Fruit fly (Drosophila melanogaster) whole organism, embryonic: ENCODE measurements around the gene Nepl21.

Experiments used
- ATbp ChIP-seq: fragments of 200-800 bp; sonication (Bioruptor generic); optimal IDR thresholded peaks from 2 replicates; lab custom pipeline; 2017; ENCODE audit warnings: missing biosample characterization, mild to moderate bottlenecking, missing genetic modification characterization, missing genetic modification reagents
- Adf1 ChIP-seq: fragments of 200-800 bp; sonication (Bioruptor generic); IDR thresholded peaks from 2 replicates; pipeline ENCODE4 v1.3.6; 2022; ENCODE audit warnings: missing biosample characterization, missing genetic modification characterization
- Atf6 ChIP-seq: fragments of 200-800 bp; sonication (Bioruptor generic); IDR thresholded peaks from 2 replicates; pipeline ENCODE4 v1.3.6; 2022; ENCODE audit warnings: missing biosample characterization, missing genetic modification characterization
- B-H1 ChIP-seq: fragments of 200-800 bp; sonication (Bioruptor generic); IDR thresholded peaks from 3 replicates; pipeline ENCODE4 v1.3.6; 2022; ENCODE audit warnings: missing biosample characterization, missing genetic modification characterization
- CG10462 ChIP-seq: fragments of 200-800 bp; sonication (Bioruptor generic); optimal IDR thresholded peaks from 2 replicates; lab custom pipeline; 2016; ENCODE audit warnings: missing biosample characterization, missing genetic modification characterization
- CG10543 ChIP-seq: fragments of 200-800 bp; sonication (Bioruptor generic); optimal IDR thresholded peaks from 3 replicates; lab custom pipeline; 2017; ENCODE audit warnings: missing biosample characterization, mild to moderate bottlenecking, missing genetic modification characterization, moderate library complexity
- CG11504 ChIP-seq: fragments of 200-800 bp; sonication (Bioruptor generic); optimal IDR thresholded peaks from 3 replicates; lab custom pipeline; 2019; ENCODE audit warnings: missing biosample characterization, mild to moderate bottlenecking, missing genetic modification characterization, moderate library complexity
- CG12155 ChIP-seq: fragments of 200-800 bp; sonication (Bioruptor generic); optimal IDR thresholded peaks from 3 replicates; lab custom pipeline; 2016; ENCODE audit warnings: missing biosample characterization, missing genetic modification characterization
- CG12391 ChIP-seq: fragments of 200-800 bp; sonication (Bioruptor generic); optimal IDR thresholded peaks from 3 replicates; lab custom pipeline; 2018; ENCODE audit warnings: missing biosample characterization, mild to moderate bottlenecking, missing genetic modification characterization, moderate library complexity
- CG2678 ChIP-seq: fragments of 200-800 bp; sonication (Bioruptor generic); optimal IDR thresholded peaks from 3 replicates; lab custom pipeline; 2019; ENCODE audit warnings: missing biosample characterization, mild to moderate bottlenecking, missing genetic modification characterization, moderate library complexity
- CG32532 ChIP-seq: fragments of 200-800 bp; sonication (Bioruptor generic); IDR thresholded peaks from 2 replicates; pipeline ENCODE4 v1.3.6; 2022; ENCODE audit warnings: missing biosample characterization, missing genetic modification characterization
- CG3838 ChIP-seq: fragments of 200-800 bp; sonication (Bioruptor generic); optimal IDR thresholded peaks from 3 replicates; lab custom pipeline; 2016; ENCODE audit warnings: missing biosample characterization, missing genetic modification characterization
- CG4328 ChIP-seq: fragments of 200-800 bp; sonication (Bioruptor generic); optimal IDR thresholded peaks from 3 replicates; lab custom pipeline; 2017; ENCODE audit warnings: missing biosample characterization, missing genetic modification reagents, missing genetic modification characterization
- CG4360 ChIP-seq: fragments of 200-800 bp; sonication (Bioruptor generic); IDR thresholded peaks from 2 replicates; pipeline ENCODE4 v1.3.6; 2022; ENCODE audit warnings: missing biosample characterization, missing genetic modification characterization
- CG6683 ChIP-seq: fragments of 200-800 bp; sonication (Bioruptor generic); optimal IDR thresholded peaks from 2 replicates; lab custom pipeline; 2017; ENCODE audit warnings: missing biosample characterization, mild to moderate bottlenecking, missing genetic modification characterization, missing genetic modification reagents
- CG8290 ChIP-seq, 3 experiments: fragments of 200-800 bp; sonication (Bioruptor generic); optimal IDR thresholded peaks; 2 replicates each; lab custom pipeline; 2016 to 2019; ENCODE audit warnings: missing biosample characterization in 3 of 3, missing genetic modification characterization in 3 of 3, mild to moderate bottlenecking in 2 of 3, moderate library complexity in 1 of 3
- CG8388 ChIP-seq: fragments of 200-800 bp; sonication (Bioruptor generic); optimal IDR thresholded peaks from 2 replicates; lab custom pipeline; 2019; ENCODE audit warnings: missing biosample characterization, mild to moderate bottlenecking, missing genetic modification characterization, moderate library complexity
- CG9876 ChIP-seq: fragments of 200-800 bp; sonication (Bioruptor generic); optimal IDR thresholded peaks from 2 replicates; lab custom pipeline; 2016; ENCODE audit warnings: missing biosample characterization, missing genetic modification characterization
- D ChIP-seq, 2 experiments: fragments of 200-800 bp in 1 of 2; fragments of >200 bp in 1 of 2; sonication (Bioruptor generic) in 1 of 2; optimal IDR thresholded peaks; 2 replicates in 1 of 2; 3 replicates in 1 of 2; lab custom pipeline; 2017; ENCODE audit warnings: mild to moderate bottlenecking in 1 of 2, missing biosample characterization in 1 of 2, missing genetic modification characterization in 1 of 2, missing genetic modification reagents in 1 of 2
- Deaf1 ChIP-seq: fragments of 200-800 bp; optimal IDR thresholded peaks from 3 replicates; lab custom pipeline; 2019; ENCODE audit warnings: missing biosample characterization, mild to moderate bottlenecking, missing genetic modification characterization, moderate library complexity
- Dek ChIP-seq: fragments of 200-800 bp; sonication (Bioruptor generic); optimal IDR thresholded peaks from 3 replicates; lab custom pipeline; 2019; ENCODE audit warnings: missing biosample characterization, mild to moderate bottlenecking, missing genetic modification characterization, moderate library complexity
- Dref ChIP-seq: fragments of 200-800 bp; sonication (Bioruptor generic); IDR thresholded peaks from 2 replicates; pipeline ENCODE4 v1.3.6; 2022; ENCODE audit warnings: missing biosample characterization, missing genetic modification characterization
- Drgx ChIP-seq: fragments of 200-800 bp; sonication (Bioruptor generic); IDR thresholded peaks from 2 replicates; pipeline ENCODE4 v1.3.6; 2022; ENCODE audit warnings: missing biosample characterization, missing genetic modification characterization
- Ets65A ChIP-seq: fragments of 200-800 bp; sonication (Bioruptor generic); peaks from one replicate; lab custom pipeline; 2016; ENCODE audit warnings: missing biosample characterization, missing genetic modification characterization
- Fer1 ChIP-seq: fragments of 200-800 bp; sonication (Bioruptor generic); optimal IDR thresholded peaks from 2 replicates; lab custom pipeline; 2017; ENCODE audit warnings: missing biosample characterization, mild to moderate bottlenecking, missing genetic modification characterization
- Hand ChIP-seq: fragments of 200-800 bp; sonication (Bioruptor generic); optimal IDR thresholded peaks from 2 replicates; lab custom pipeline; 2017; ENCODE audit warnings: mild to moderate bottlenecking, missing biosample characterization, missing genetic modification reagents, missing genetic modification characterization
- Rx ChIP-seq: fragments of 200-800 bp; sonication (Bioruptor generic); IDR thresholded peaks from 2 replicates; pipeline ENCODE4 v1.3.6; 2022; ENCODE audit warnings: missing biosample characterization, missing genetic modification characterization
- Sin3A ChIP-seq: fragments of >200 bp; optimal IDR thresholded peaks from 2 replicates; lab custom pipeline; 2018
- Spps ChIP-seq: fragments of 200-800 bp; sonication (Bioruptor generic); optimal IDR thresholded peaks from 2 replicates; lab custom pipeline; 2018; ENCODE audit warnings: missing biosample characterization, mild to moderate bottlenecking, missing genetic modification characterization
- Tbp ChIP-seq: fragments of >200 bp; optimal IDR thresholded peaks from 2 replicates; lab custom pipeline; 2018; ENCODE audit warnings: missing biosample characterization, missing genetic modification characterization
- bbx ChIP-seq: fragments of 200-800 bp; sonication (Bioruptor generic); IDR thresholded peaks from 2 replicates; pipeline ENCODE4 v1.3.6; 2022; ENCODE audit warnings: missing biosample characterization, missing genetic modification characterization; ENCODE audit not compliant: partially characterized antibody
- cg ChIP-seq: fragments of 200-800 bp; sonication (Bioruptor generic); optimal IDR thresholded peaks from 3 replicates; lab custom pipeline; 2019; ENCODE audit warnings: missing biosample characterization, mild to moderate bottlenecking, missing genetic modification characterization, moderate library complexity
- chif ChIP-seq, 2 experiments: fragments of 200-800 bp; sonication (Bioruptor generic); optimal IDR thresholded peaks; 3 replicates each; lab custom pipeline; 2016; ENCODE audit warnings: missing biosample characterization in 2 of 2, missing genetic modification characterization in 2 of 2
- ci ChIP-seq: fragments of 200-800 bp; sonication (Bioruptor generic); IDR thresholded peaks from 3 replicates; pipeline ENCODE4 v1.3.6; 2022; ENCODE audit warnings: missing biosample characterization, missing genetic modification characterization
- dan ChIP-seq: fragments of 200-800 bp; sonication (Bioruptor generic); IDR thresholded peaks from 2 replicates; pipeline ENCODE4 v1.3.6; 2022; ENCODE audit warnings: missing biosample characterization, missing genetic modification characterization
- danr ChIP-seq: fragments of 200-800 bp; sonication (Bioruptor generic); IDR thresholded peaks from 2 replicates; pipeline ENCODE4 v1.3.6; 2022; ENCODE audit warnings: missing biosample characterization, missing genetic modification characterization
- dmrt11E ChIP-seq: fragments of 200-800 bp; sonication (Bioruptor generic); optimal IDR thresholded peaks from 3 replicates; lab custom pipeline; 2018; ENCODE audit warnings: missing biosample characterization, mild to moderate bottlenecking, missing genetic modification characterization, moderate library complexity
- fd3F ChIP-seq: fragments of 200-800 bp; sonication (Bioruptor generic); optimal IDR thresholded peaks from 2 replicates; lab custom pipeline; 2018; ENCODE audit warnings: missing biosample characterization, mild to moderate bottlenecking, missing genetic modification characterization, moderate library complexity
- gem ChIP-seq: fragments of 200-800 bp; sonication (Bioruptor generic); optimal IDR thresholded peaks from 2 replicates; lab custom pipeline; 2019; ENCODE audit warnings: missing biosample characterization, mild to moderate bottlenecking, missing genetic modification characterization, moderate library complexity
- grau ChIP-seq: fragments of 200-800 bp; optimal IDR thresholded peaks from 3 replicates; lab custom pipeline; 2019; ENCODE audit warnings: missing biosample characterization, mild to moderate bottlenecking, missing genetic modification characterization, moderate library complexity
- lilli ChIP-seq: fragments of 200-800 bp; sonication (Bioruptor generic); optimal IDR thresholded peaks from 3 replicates; lab custom pipeline; 2016; ENCODE audit warnings: missing biosample characterization, missing genetic modification characterization
- nerfin-1 ChIP-seq: fragments of 200-800 bp; sonication (Bioruptor generic); optimal IDR thresholded peaks from 3 replicates; lab custom pipeline; 2019; ENCODE audit warnings: missing biosample characterization, mild to moderate bottlenecking, missing genetic modification characterization, moderate library complexity
- nmo ChIP-seq: fragments of 200-800 bp; sonication (Bioruptor generic); optimal IDR thresholded peaks from 2 replicates; lab custom pipeline; 2018; ENCODE audit warnings: missing biosample characterization, mild to moderate bottlenecking, missing genetic modification characterization, moderate library complexity
- otp ChIP-seq: fragments of 200-800 bp; sonication (Bioruptor generic); IDR thresholded peaks from 3 replicates; pipeline ENCODE4, ENCODE4 v1.3.6; 2022; ENCODE audit warnings: missing biosample characterization, missing genetic modification characterization
- pb ChIP-seq: fragments of 200-800 bp; sonication (Bioruptor generic); optimal IDR thresholded peaks from 3 replicates; lab custom pipeline; 2016; ENCODE audit warnings: missing biosample characterization, missing genetic modification characterization
- pzg ChIP-seq: fragments of 200-800 bp; sonication (Bioruptor generic); optimal IDR thresholded peaks from 3 replicates; lab custom pipeline; 2018; ENCODE audit warnings: missing biosample characterization, mild to moderate bottlenecking, missing genetic modification characterization, moderate library complexity
- rib ChIP-seq: fragments of 200-800 bp; sonication (Bioruptor generic); IDR thresholded peaks from 2 replicates; pipeline ENCODE4 v1.3.6; 2022; ENCODE audit warnings: missing biosample characterization, missing genetic modification characterization
- sna ChIP-seq: fragments of 200-800 bp; sonication (Bioruptor generic); IDR thresholded peaks from 2 replicates; pipeline ENCODE4 v1.3.6; 2022; ENCODE audit warnings: missing biosample characterization, missing genetic modification characterization; ENCODE audit not compliant: partially characterized antibody
- stc ChIP-seq: fragments of 200-800 bp; sonication (Bioruptor generic); IDR thresholded peaks from 2 replicates; pipeline ENCODE4 v1.3.6; 2022; ENCODE audit warnings: missing biosample characterization, missing genetic modification characterization
- tio ChIP-seq: fragments of 200-800 bp; sonication (Bioruptor generic); optimal IDR thresholded peaks from 2 replicates; lab custom pipeline; 2017; ENCODE audit warnings: missing biosample characterization, missing genetic modification characterization, inconsistent platforms
- trh ChIP-seq: fragments of 200-800 bp; sonication (Bioruptor generic); optimal IDR thresholded peaks from 2 replicates; lab custom pipeline; 2016; ENCODE audit warnings: missing biosample characterization, missing genetic modification characterization

Gene Nepl21

DNA sequence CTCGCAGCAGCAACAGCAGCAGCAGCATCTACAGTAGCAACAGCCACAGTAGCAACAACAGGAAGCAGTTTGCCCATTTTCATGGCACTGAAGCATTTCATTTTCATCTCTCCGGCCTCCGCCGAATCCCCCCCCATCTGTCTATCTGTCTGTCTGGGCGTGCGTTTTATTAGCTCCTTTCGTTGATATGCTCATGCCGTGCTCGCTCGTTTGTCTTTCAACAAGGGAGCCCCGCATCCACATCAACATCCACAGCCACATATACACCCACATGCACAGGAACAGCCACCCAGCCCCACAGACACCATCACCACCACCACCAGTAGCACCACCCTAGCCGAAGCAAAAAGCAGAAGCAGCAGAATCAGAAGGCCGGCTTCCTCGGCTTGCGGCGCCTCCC, 32.0 kb upstream of the Nepl21 start (continued):
- TF ChIP-seq tio (GFP tag; lab: Kevin White, UChicago) (no peak), CG9876 (GFP tag; lab: Kevin White, UChicago) (no peak), chif (GFP tag; optimal IDR thresholded peaks at IDR 0.05; lab: Kevin White, UChicago) (no peak), grau (tag; lab: Kevin White, UChicago) (no peak), trh (no peak), B-H1 (GFP tag; lab: Robert Waterston, UW) (no peak), rib (0 out of 2 replicates have a peak, but pooled peaks have one; percentile 27), CG8290 (GFP tag; optimal IDR thresholded peaks at IDR 0.05; lab: Kevin White, UChicago) (no peak), CG8290 (tag; optimal IDR thresholded peaks at IDR 0.05; lab: Kevin White, UChicago) (no peak), Dek (tag; lab: Kevin White, UChicago) (no peak), ATbp (GFP tag; lab: Kevin White, UChicago) (no peak), CG3838 (no peak), Deaf1 (tag; lab: Kevin White, UChicago) (peak; percentile 45), pzg (GFP tag; lab: Kevin White, UChicago) (no peak), Adf1 (GFP tag; lab: Robert Waterston, UW) (peak; percentile 8; the same call in 1 of the 2 replicates), nmo (GFP tag; lab: Kevin White, UChicago) (no peak), Rx (GFP tag; lab: Robert Waterston, UW) (no peak), CG12391 (tag; lab: Kevin White, UChicago) (no peak), CG12155 (GFP tag; lab: Kevin White, UChicago) (no peak), Spps (tag; lab: Kevin White, UChicago) (no peak), CG10462 (GFP tag; lab: Kevin White, UChicago) (no peak), CG4360 (no peak), fd3F (no peak), dmrt11E (no peak), Fer1 (GFP tag; lab: Kevin White, UChicago) (no peak), CG32532 (GFP tag; lab: Robert Waterston, UW) (no peak), ci (no peak), Drgx (no peak), D (optimal IDR thresholded peaks at IDR 0.05; lab: Kevin White, UChicago) (no peak), D (GFP tag; optimal IDR thresholded peaks at IDR 0.05; lab: Kevin White, UChicago) (no peak), sna (GFP tag; lab: Robert Waterston, UW) (no peak), bbx (GFP tag; lab: Robert Waterston, UW) (no peak), Atf6 (0 out of 2 replicates have a peak, but pooled peaks have one; percentile 16), CG4328 (GFP tag; lab: Kevin White, UChicago) (no peak), dan (GFP tag; lab: Robert Waterston, UW) (no peak), gem (no peak), stc (GFP tag; lab: Robert Waterston, UW) (no peak), nerfin-1 (tag; lab: Kevin White, UChicago) (no peak), CG11504 (tag; lab: Kevin White, UChicago) (no peak), pb (GFP tag; lab: Kevin White, UChicago) (no peak), Ets65A (GFP tag; lab: Kevin White, UChicago) (no peak), Tbp (GFP tag; lab: Kevin White, UChicago) (no peak), otp (GFP tag; lab: Robert Waterston, UW) (no peak), Dref (GFP tag; lab: Robert Waterston, UW) (no peak), cg (GFP tag; lab: Kevin White, UChicago) (peak; percentile 50), CG8388 (no peak), danr (GFP tag; lab: Robert Waterston, UW) (no peak), lilli (no peak), CG2678 (no peak), Hand (GFP tag; lab: Kevin White, UChicago) (no peak), Sin3A (lab: Kevin White, UChicago) (no peak), CG6683 (no peak), CG10543 (GFP tag; lab: Kevin White, UChicago) (peak; percentile 25)
